Worm (Caenorhabditis elegans): ENCODE data around the gene aff-1.

The aff-1 gene

DNA sequence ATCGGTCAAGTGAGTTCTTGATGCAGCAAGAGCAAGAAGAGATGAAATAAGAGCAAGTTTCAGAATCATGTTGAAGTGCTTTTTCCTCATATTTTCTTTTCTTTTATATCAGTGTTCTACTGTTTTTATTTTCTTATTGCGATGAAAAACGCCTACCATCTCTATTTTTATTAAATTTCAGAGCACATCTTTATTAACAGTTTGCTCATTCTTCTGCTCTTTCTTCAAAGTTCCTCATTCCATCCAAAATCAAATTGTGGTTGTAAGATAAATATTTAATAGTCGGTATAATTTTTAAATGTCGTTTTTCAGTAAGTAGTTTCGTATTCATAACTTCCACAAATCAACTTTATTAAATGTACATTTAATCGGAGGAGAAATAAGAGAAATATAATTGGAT lies 8.9 kb upstream of the aff-1 start, which contains the start of gene C44B7.5:
C44B7.5 (minus strand) TSS at position 101 of the 400 bp plus-strand sequence.
- TF ChIP-seq snu-23 (GFP tag; optimal IDR thresholded peaks at IDR 0.05), result no peak

DNA sequence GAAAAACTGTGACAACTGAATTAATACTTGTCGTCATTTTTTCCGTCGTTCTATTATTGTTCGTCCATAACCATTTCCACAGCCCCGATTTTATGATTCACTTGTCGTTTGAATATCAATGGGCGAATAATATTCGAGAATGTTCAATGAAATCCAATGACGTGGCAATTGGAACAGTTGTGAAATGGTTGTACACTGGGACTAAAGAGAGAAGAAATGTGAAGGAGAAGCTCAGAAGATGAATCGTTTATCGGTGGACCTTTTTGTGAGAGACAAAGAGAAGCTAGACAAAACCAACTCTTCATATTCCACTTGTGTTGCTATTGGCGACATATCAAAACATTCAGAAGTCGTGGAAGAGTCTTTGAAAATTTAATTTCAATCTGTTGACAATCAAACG lies 7.3 kb upstream of the aff-1 start, which contains the start of gene clhm-1:
clhm-1 (minus strand) TSS at position 207 of the 400 bp plus-strand sequence.
- TF ChIP-seq mab-9 (GFP tag; IDR thresholded peaks at IDR 0.05) (no peak), unc-62 (GFP tag; optimal IDR thresholded peaks at IDR 0.05) (no peak), nhr-85 (tag) (no peak), sox-4 (tag; optimal IDR thresholded peaks at IDR 0.05) (no peak), tbx-2 (tag; optimal IDR thresholded peaks at IDR 0.05) (no peak), sptf-1 (tag; optimal IDR thresholded peaks at IDR 0.05) (no peak), ceh-88 (GFP tag; IDR thresholded peaks at IDR 0.05) (no peak), rnt-1 (tag; optimal IDR thresholded peaks at IDR 0.05) (peak; percentile 24)

- TF ChIP-seq nhr-90 (tag; optimal IDR thresholded peaks at IDR 0.05; ENCODE audit: poor library complexity) (no peak), sup-37 (GFP tag; optimal IDR thresholded peaks at IDR 0.05) (no peak), nhr-28 (tag; optimal IDR thresholded peaks at IDR 0.05) (no peak), tbx-2 (tag; optimal IDR thresholded peaks at IDR 0.05) (no peak), hlh-4 (tag; optimal IDR thresholded peaks at IDR 0.05) (no peak), swsn-7 (tag; optimal IDR thresholded peaks at IDR 0.05) (no peak), ceh-8 (GFP tag; optimal IDR thresholded peaks at IDR 0.05) (no peak), sox-4 (tag; optimal IDR thresholded peaks at IDR 0.05) (no peak), snu-23 (GFP tag; optimal IDR thresholded peaks at IDR 0.05) (no peak), unc-62 (GFP tag; optimal IDR thresholded peaks at IDR 0.05) (no peak), mdl-1 (tag; optimal IDR thresholded peaks at IDR 0.05) (no peak), nhr-47 (tag; optimal IDR thresholded peaks at IDR 0.05) (no peak)
Observed at ce11 chrII:6860043-6860442, 3.5 kb downstream of the aff-1 start.

- TF ChIP-seq lin-13 (GFP tag; optimal IDR thresholded peaks at IDR 0.05) (no peak), rnt-1 (tag; optimal IDR thresholded peaks at IDR 0.05) (peak; percentile 48), ztf-4 (tag; optimal IDR thresholded peaks at IDR 0.05) (peak; percentile 13), ceh-82 (tag; optimal IDR thresholded peaks at IDR 0.05) (peak in 2 of 3 experiments; percentile 26 to 69), nhr-19 (GFP tag; conservative IDR thresholded peaks at IDR 0.05) (peak; percentile 44), snu-23 (GFP tag; optimal IDR thresholded peaks at IDR 0.05) (peak; percentile 62), lin-14 (GFP tag; optimal IDR thresholded peaks at IDR 0.05) (peak; percentile 87), lin-35 (GFP tag; optimal IDR thresholded peaks at IDR 0.05) (peak; percentile 42 to 48), nhr-47 (tag; optimal IDR thresholded peaks at IDR 0.05) (peak; percentile 23), fkh-10 (GFP tag; optimal IDR thresholded peaks at IDR 0.05) (no peak), tbx-2 (tag; optimal IDR thresholded peaks at IDR 0.05) (peak; percentile 26), dpl-1 (GFP tag; optimal IDR thresholded peaks at IDR 0.05) (peak in 1 of 3 experiments; percentile 1), xbp-1 (tag; optimal IDR thresholded peaks at IDR 0.05) (peak; percentile 5), fkh-8 (tag; optimal IDR thresholded peaks at IDR 0.05) (peak; percentile 53), mdl-1 (tag; optimal IDR thresholded peaks at IDR 0.05) (peak in 1 of 2 experiments; percentile 73), nhr-11 (tag; optimal IDR thresholded peaks at IDR 0.05) (no peak), dsc-1 (tag; optimal IDR thresholded peaks at IDR 0.05) (peak; percentile 39), isw-1 (GFP tag; IDR thresholded peaks at IDR 0.05) (no peak), nhr-71 (tag; optimal IDR thresholded peaks at IDR 0.05) (peak; percentile 58), hlh-17 (GFP tag; optimal IDR thresholded peaks at IDR 0.05; ENCODE audit: borderline replicate concordance) (no peak), grh-1 (GFP tag; IDR thresholded peaks at IDR 0.05) (no peak), efl-1 (optimal IDR thresholded peaks at IDR 0.05) (peak; percentile 35 to 63), efl-1 (GFP tag; optimal IDR thresholded peaks at IDR 0.05 in 1 of 2) (no peak), C16A3.4 (tag; optimal IDR thresholded peaks at IDR 0.05) (peak; percentile 22), swsn-7 (tag; optimal IDR thresholded peaks at IDR 0.05) (peak; percentile 43), nhr-77 (tag; optimal IDR thresholded peaks at IDR 0.05) (peak; percentile 55), zag-1 (tag; optimal IDR thresholded peaks at IDR 0.05) (no peak), snpc-4 (tag; optimal IDR thresholded peaks at IDR 0.05) (peak; percentile 20), lsy-2 (tag; optimal IDR thresholded peaks at IDR 0.05) (peak; percentile 12 to 61), nhr-20 (tag; optimal IDR thresholded peaks at IDR 0.05) (peak; percentile 29)
Observed at ce11 chrII:6858835-6859234, 4.7 kb downstream of the aff-1 start.

Measured in whole organism, L1 larva.